Worm (Caenorhabditis elegans) whole organism, L4 larva: ENCODE data around the gene K01D12.9.

Experiments used
- D1046.2 ChIP-seq: fragments of 200-800 bp; sonication (Bioruptor generic); IDR thresholded peaks from 2 replicates; pipeline ENCODE4 v1.3.6; 2022; ENCODE audit warnings: missing genetic modification characterization, missing compliant biosample characterization
- F37D6.2 ChIP-seq: sonication (generic microtip); optimal IDR thresholded peaks from 2 replicates; lab custom pipeline; 2016; ENCODE audit warnings: mild to moderate bottlenecking, missing genetic modification characterization, missing compliant biosample characterization
- R02D3.7 ChIP-seq: fragments of 150-350 bp; sonication (generic microtip); optimal IDR thresholded peaks from 3 replicates; lab custom pipeline; 2014; ENCODE audit warnings: missing biosample characterization, missing genetic modification characterization
- T20F7.1 ChIP-seq: fragments of 200-800 bp; sonication (Bioruptor generic); optimal IDR thresholded peaks from 2 replicates; lab custom pipeline; 2018; ENCODE audit warnings: mild to moderate bottlenecking, missing genetic modification characterization, missing compliant biosample characterization
- Y48G9A.11 ChIP-seq: fragments of 200-800 bp; sonication (Bioruptor generic); IDR thresholded peaks from 2 replicates; pipeline ENCODE4 v1.3.6; 2022; ENCODE audit warnings: missing genetic modification reagents, missing genetic modification characterization, missing compliant biosample characterization
- aha-1 ChIP-seq: fragments of 150-350 bp; peaks from one replicate; lab custom pipeline; 2014; ENCODE audit warnings: missing biosample characterization, missing genetic modification characterization
- aly-2 ChIP-seq: sonication (generic microtip); optimal IDR thresholded peaks from 2 replicates; lab custom pipeline; 2018; ENCODE audit warnings: missing biosample characterization, missing genetic modification characterization
- ama-1 ChIP-seq: fragments of 150-350 bp; optimal IDR thresholded peaks from 2 replicates; lab custom pipeline; 2014; ENCODE audit warnings: inconsistent platforms, mixed read lengths
- cey-2 ChIP-seq: sonication (generic microtip); optimal IDR thresholded peaks from 3 replicates; lab custom pipeline; 2017; ENCODE audit warnings: missing genetic modification characterization, mild to moderate bottlenecking, missing compliant biosample characterization, antibody characterized with exemption, borderline replicate concordance; ENCODE audit not compliant: insufficient read depth
- daf-16 ChIP-seq, 3 experiments: sonication (generic microtip); optimal IDR thresholded peaks; 2 replicates each; lab custom pipeline; 2016 to 2017; ENCODE audit warnings: missing genetic modification characterization in 3 of 3, missing genetic modification reagents in 3 of 3, mild to moderate bottlenecking in 2 of 3, missing compliant biosample characterization in 2 of 3, missing biosample characterization in 1 of 3, moderate library complexity in 1 of 3
- dve-1 ChIP-seq: sonication (generic microtip); optimal IDR thresholded peaks from 2 replicates; lab custom pipeline; 2017; ENCODE audit warnings: antibody characterized with exemption, mild to moderate bottlenecking, missing genetic modification characterization, missing compliant biosample characterization; ENCODE audit not compliant: insufficient read depth
- gei-8 ChIP-seq: fragments of 200-800 bp; sonication (Bioruptor generic); optimal IDR thresholded peaks from 2 replicates; lab custom pipeline; 2018; ENCODE audit warnings: mild to moderate bottlenecking, missing genetic modification characterization, missing compliant biosample characterization
- hlh-11 ChIP-seq: fragments of 200-800 bp; sonication (Bioruptor generic); optimal IDR thresholded peaks from 2 replicates; lab custom pipeline; 2018; ENCODE audit warnings: mild to moderate bottlenecking, missing genetic modification characterization, missing compliant biosample characterization
- hlh-30 ChIP-seq: sonication (generic microtip); optimal IDR thresholded peaks from 2 replicates; lab custom pipeline; 2017; ENCODE audit warnings: antibody characterized with exemption, mild to moderate bottlenecking, missing genetic modification characterization, missing compliant biosample characterization; ENCODE audit not compliant: insufficient read depth
- lim-7 ChIP-seq: fragments of 200-800 bp; sonication (Bioruptor generic); IDR thresholded peaks from 2 replicates; pipeline ENCODE4 v1.3.6; 2022; ENCODE audit warnings: missing genetic modification characterization, missing compliant biosample characterization
- lin-38 ChIP-seq: fragments of 200-800 bp; sonication (Bioruptor generic); IDR thresholded peaks from 2 replicates; pipeline ENCODE4 v1.3.6; 2022; ENCODE audit warnings: missing genetic modification reagents, missing genetic modification characterization, missing compliant biosample characterization
- lsy-2 ChIP-seq, 2 experiments: fragments of 150-350 bp in 1 of 2; sonication (generic microtip) in 1 of 2; optimal IDR thresholded peaks; 2 replicates each; lab custom pipeline; 2014 to 2017; ENCODE audit warnings: missing biosample characterization in 2 of 2, missing genetic modification characterization in 2 of 2
- madf-9 ChIP-seq: fragments of 200-800 bp; sonication (Bioruptor generic); conservative IDR thresholded peaks from 2 replicates; pipeline ENCODE4 v1.3.6; 2022; ENCODE audit warnings: missing genetic modification reagents, missing genetic modification characterization, missing compliant biosample characterization
- mep-1 ChIP-seq: fragments of 150-350 bp; sonication (generic microtip); optimal IDR thresholded peaks from 3 replicates; lab custom pipeline; 2014; ENCODE audit warnings: missing biosample characterization, missing genetic modification characterization
- mes-2 ChIP-seq: sonication (generic microtip); optimal IDR thresholded peaks from 2 replicates; lab custom pipeline; 2016; ENCODE audit warnings: missing genotype, mild to moderate bottlenecking, missing genetic modification characterization, missing compliant biosample characterization; ENCODE audit not compliant: poor library complexity, severe bottlenecking
- mxl-2 ChIP-seq: fragments of 200-800 bp; sonication (Bioruptor generic); conservative IDR thresholded peaks from 2 replicates; pipeline ENCODE4 v1.3.6; 2022; ENCODE audit warnings: missing genetic modification reagents, missing genetic modification characterization, missing compliant biosample characterization
- nhr-10 ChIP-seq: fragments of 150-350 bp; optimal IDR thresholded peaks from 2 replicates; lab custom pipeline; 2014; ENCODE audit warnings: missing biosample characterization, missing genetic modification characterization
- nhr-11 ChIP-seq: fragments of 150-350 bp; optimal IDR thresholded peaks from 2 replicates; lab custom pipeline; 2014; ENCODE audit warnings: missing biosample characterization, missing genetic modification characterization
- nhr-111 ChIP-seq: fragments of 200-800 bp; sonication (Bioruptor generic); optimal IDR thresholded peaks from 2 replicates; lab custom pipeline; 2018; ENCODE audit warnings: mild to moderate bottlenecking, missing genetic modification characterization, missing compliant biosample characterization
- nhr-28 ChIP-seq: fragments of 150-350 bp; optimal IDR thresholded peaks from 2 replicates; lab custom pipeline; 2014; ENCODE audit warnings: missing biosample characterization, missing genetic modification characterization
- nhr-6 ChIP-seq: fragments of 150-350 bp; optimal IDR thresholded peaks from 2 replicates; lab custom pipeline; 2014; ENCODE audit warnings: missing biosample characterization, missing genetic modification characterization
- nhr-77 ChIP-seq: fragments of 150-350 bp; optimal IDR thresholded peaks from 2 replicates; lab custom pipeline; 2014; ENCODE audit warnings: missing biosample characterization, missing genetic modification characterization
- php-3 ChIP-seq: fragments of 200-800 bp; sonication (Bioruptor generic); IDR thresholded peaks from 2 replicates; pipeline ENCODE4 v1.3.6; 2022; ENCODE audit warnings: missing genetic modification reagents, missing genetic modification characterization, missing compliant biosample characterization
- pqm-1 ChIP-seq: sonication (generic microtip); optimal IDR thresholded peaks from 2 replicates; lab custom pipeline; 2017; ENCODE audit warnings: missing biosample characterization, missing genetic modification characterization
- rbr-2 ChIP-seq: sonication (generic microtip); optimal IDR thresholded peaks from 2 replicates; lab custom pipeline; 2016; ENCODE audit warnings: missing genotype, missing genetic modification characterization, missing compliant biosample characterization
- tag-97 ChIP-seq: fragments of 200-800 bp; sonication (Bioruptor generic); IDR thresholded peaks from 2 replicates; pipeline ENCODE4 v1.3.6; 2022; ENCODE audit warnings: missing genetic modification characterization, missing compliant biosample characterization
- unc-62 ChIP-seq, 3 experiments: fragments of 150-350 bp in 1 of 3; sonication (generic microtip); optimal IDR thresholded peaks in 2 of 3; peaks in 1 of 3; 1 replicate in 1 of 3; 2 replicates in 2 of 3; lab custom pipeline; 2014 to 2017; ENCODE audit warnings: missing biosample characterization in 3 of 3, missing genetic modification characterization in 3 of 3, missing genetic modification reagents in 3 of 3, missing genotype in 1 of 3
- zfp-2 ChIP-seq: sonication (generic microtip); optimal IDR thresholded peaks from 2 replicates; lab custom pipeline; 2016; ENCODE audit warnings: mild to moderate bottlenecking, missing genetic modification characterization, missing compliant biosample characterization
- ztf-11 ChIP-seq: fragments of 150-350 bp; optimal IDR thresholded peaks from 2 replicates; lab custom pipeline; 2014; ENCODE audit warnings: missing biosample characterization, missing genetic modification characterization

Gene K01D12.9

DNA sequence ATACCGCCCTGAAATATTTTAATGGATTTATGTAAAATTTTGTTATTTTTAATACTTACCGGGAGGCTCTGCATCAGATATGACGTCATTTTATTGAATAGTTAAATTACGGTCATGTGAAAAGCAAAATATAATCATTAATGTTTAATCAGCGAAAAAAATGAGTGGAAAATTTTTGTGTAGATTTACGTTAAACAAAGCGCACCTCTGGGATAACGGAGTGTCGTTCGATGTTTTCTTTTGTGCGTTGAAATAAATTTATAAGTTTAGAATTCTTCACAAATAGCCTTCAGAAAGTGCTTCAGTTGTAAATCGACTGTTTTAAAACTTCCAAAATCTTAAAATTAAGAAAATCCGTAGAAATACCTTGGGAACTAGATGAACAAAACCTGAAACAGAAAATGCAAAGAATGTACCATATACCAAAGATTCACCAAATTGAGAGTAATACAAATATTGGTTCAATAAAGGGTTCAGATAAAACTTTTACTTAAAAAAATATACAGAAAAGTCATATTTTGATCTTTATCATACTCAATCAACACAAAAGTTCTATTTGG is 3.7 kb downstream of the K01D12.9 start, which contains the start of the genes K01D12.20 and miga-1:
TSS of gene K01D12.20 (minus strand) at position 138 of the 560 bp plus-strand sequence.
TSS of gene miga-1 (minus strand) at position 183 of the 560 bp plus-strand sequence.
- no peak for TF ChIP-seq mxl-2 (GFP tag; lab: Robert Waterston, UW)
- TF ChIP-seq lsy-2 (tag; optimal IDR thresholded peaks at IDR 0.05; lab: Kevin White, UChicago) = no peak
- peak; percentile 97 for TF ChIP-seq Y48G9A.11 (GFP tag; lab: Robert Waterston, UW)
- no peak for TF ChIP-seq daf-16 (GFP tag; optimal IDR thresholded peaks at IDR 0.05; lab: Kevin White, UChicago)
- peak; percentile 38 for TF ChIP-seq daf-16 (tag; optimal IDR thresholded peaks at IDR 0.05; lab: Kevin White, UChicago)
- peak; percentile 42 for TF ChIP-seq hlh-30
- peak; percentile 92 for TF ChIP-seq nhr-6 (tag; lab: Kevin White, UChicago)
- TF ChIP-seq rbr-2 = peak; percentile 4
- TF ChIP-seq nhr-77 = no peak
- TF ChIP-seq R02D3.7 (tag; lab: Kevin White, UChicago) = peak; percentile 78
- TF ChIP-seq T20F7.1 (GFP tag; lab: Kevin White, UChicago) = peak; percentile 97
- TF ChIP-seq aha-1 (tag; lab: Kevin White, UChicago) = peak; percentile 69

DNA sequence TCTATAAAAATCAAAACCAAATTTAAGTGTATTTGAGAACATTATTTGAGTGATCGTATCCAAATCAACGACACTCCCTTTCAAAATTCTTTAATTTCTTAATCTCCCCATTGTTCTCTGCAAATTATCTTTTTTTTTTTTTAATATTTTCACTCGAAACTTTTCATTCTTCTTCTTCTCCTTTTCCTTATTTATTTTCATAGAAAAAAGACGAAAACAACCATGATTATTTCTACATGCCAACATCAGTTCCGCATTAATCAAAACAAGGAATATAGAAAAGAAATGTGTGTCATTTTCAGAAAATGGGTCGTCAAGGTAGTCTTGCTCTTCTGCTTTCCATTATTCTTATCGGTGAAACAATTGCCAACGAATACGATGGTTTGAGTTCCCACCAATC is 6.9 kb downstream of the K01D12.9 start, which contains the start of gene K01D12.5:
TSS of gene K01D12.5 (plus strand) at position 301 of the 400 bp plus-strand sequence.
- no peak for TF ChIP-seq pqm-1 (tag; lab: Kevin White, UChicago)
- TF ChIP-seq lim-7 (GFP tag; lab: Robert Waterston, UW) = no peak
- no peak for TF ChIP-seq ztf-11 (tag; lab: Kevin White, UChicago)
- no peak for TF ChIP-seq hlh-11 (tag; lab: Kevin White, UChicago)
- no peak for TF ChIP-seq lin-38
- TF ChIP-seq D1046.2 (GFP tag; lab: Robert Waterston, UW) = no peak
- TF ChIP-seq madf-9 (GFP tag; lab: Robert Waterston, UW) = no peak
- TF ChIP-seq nhr-111 (GFP tag; lab: Kevin White, UChicago) = no peak
- TF ChIP-seq aly-2 (tag; lab: Kevin White, UChicago) = no peak
- no peak for TF ChIP-seq gei-8
- TF ChIP-seq zfp-2 = no peak
- no peak for TF ChIP-seq nhr-10 (tag; lab: Kevin White, UChicago)
- TF ChIP-seq cey-2 (tag; lab: Kevin White, UChicago) = no peak
- no peak for TF ChIP-seq dve-1 (tag; lab: Kevin White, UChicago)
- no peak for TF ChIP-seq rbr-2

DNA sequence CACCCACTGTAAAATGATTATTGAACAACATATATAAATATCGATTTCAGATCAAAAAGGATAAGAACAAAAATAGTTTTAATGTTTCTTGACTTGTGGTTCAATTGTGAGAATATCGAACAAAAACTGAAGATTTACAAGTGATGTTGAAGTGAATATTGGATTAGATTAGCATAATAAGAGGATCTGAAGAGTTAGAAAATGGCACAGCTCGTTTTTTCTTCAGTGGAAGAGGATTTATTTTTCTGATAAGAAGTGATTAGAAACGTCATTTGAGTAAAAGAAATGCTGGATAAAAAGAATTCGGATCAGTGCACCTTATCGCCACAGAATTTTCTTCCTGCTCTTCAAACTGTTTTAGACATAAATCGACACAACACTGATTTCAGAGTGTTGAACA is 8.7 kb downstream of the K01D12.9 start, which contains the start of gene twk-14:
TSS of gene twk-14 (minus strand) at position 8 of the 400 bp plus-strand sequence.
- TF ChIP-seq mep-1 = no peak
- peak in 1 of 2 experiments; percentile 25 for TF ChIP-seq unc-62 (GFP tag; optimal IDR thresholded peaks at IDR 0.05 in 1 of 2; lab: Kevin White, UChicago)
- TF ChIP-seq unc-62 (tag; optimal IDR thresholded peaks at IDR 0.05; lab: Kevin White, UChicago) = no peak
- no peak for TF ChIP-seq lim-7 (GFP tag; lab: Robert Waterston, UW)
- no peak for TF ChIP-seq tag-97 (GFP tag; lab: Robert Waterston, UW)

DNA sequence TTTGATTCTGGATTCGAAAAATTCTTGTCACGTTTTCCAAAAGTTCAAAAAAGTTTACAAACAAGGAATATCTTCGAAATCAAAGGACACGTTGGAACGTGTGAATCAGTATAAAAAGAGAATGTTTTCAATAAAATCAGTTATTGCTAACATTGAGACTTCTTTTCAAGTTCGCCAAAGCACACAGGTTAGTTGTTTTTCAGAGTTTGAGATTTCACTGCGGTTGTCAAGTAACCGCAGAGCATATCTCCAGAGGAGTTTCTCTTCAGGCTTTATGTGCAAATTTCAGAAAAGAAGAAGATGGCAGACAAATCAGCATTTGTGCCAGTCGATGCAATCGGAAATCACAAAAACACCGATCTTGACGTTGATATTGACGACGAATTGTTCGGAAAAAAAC is 18.3 kb downstream of the K01D12.9 start, which contains the start of gene K01D12.15:
TSS of gene K01D12.15 (plus strand) at position 301 of the 400 bp plus-strand sequence.
- TF ChIP-seq F37D6.2 (tag; lab: Kevin White, UChicago) (no peak), nhr-11 (tag; lab: Kevin White, UChicago) (no peak), nhr-28 (no peak), ama-1 (no peak), aly-2 (tag; lab: Kevin White, UChicago) (no peak), mes-2 (tag; lab: Kevin White, UChicago) (no peak), nhr-10 (tag; lab: Kevin White, UChicago) (no peak), ztf-11 (tag; lab: Kevin White, UChicago) (no peak), php-3 (GFP tag; lab: Robert Waterston, UW) (no peak)
